Worm (Caenorhabditis elegans) whole organism, L4/young adult: ENCODE results near the gene C01G10.10.

ENCODE experiments used
- W03F9.2 ChIP-seq: fragments of 150-350 bp; optimal IDR thresholded peaks from 2 replicates; lab custom pipeline; 2014; ENCODE audit warnings: missing biosample characterization, missing genetic modification characterization
- dao-5 ChIP-seq: sonication (generic microtip); optimal IDR thresholded peaks from 2 replicates; lab custom pipeline; 2016; ENCODE audit warnings: missing genotype, missing genetic modification characterization, moderate library complexity, missing compliant biosample characterization

DNA sequence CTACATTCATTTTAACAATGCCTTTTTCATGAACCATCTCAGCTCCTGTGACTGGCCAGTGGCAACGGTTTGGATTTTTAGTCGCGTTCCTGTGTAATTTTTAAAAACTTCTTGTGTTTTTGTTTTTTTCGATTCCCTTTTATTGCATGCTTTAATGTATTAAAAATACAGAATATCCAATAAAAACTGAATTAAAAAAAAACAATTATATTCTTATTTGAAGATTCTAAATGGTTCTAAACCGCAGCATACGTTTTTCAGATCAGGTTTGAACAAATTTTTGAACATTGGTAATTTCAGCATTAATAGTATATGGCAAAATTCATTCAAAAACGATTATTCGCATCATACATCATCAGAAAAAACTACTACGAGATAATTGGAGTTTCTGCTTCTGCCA is 13.9 kb downstream of the C01G10.10 start, which contains the start of gene dnj-3:
- TF ChIP-seq dao-5 (tag; lab: Kevin White, UChicago) (no peak), W03F9.2 (tag; lab: Kevin White, UChicago) (no peak)
